Worm (Caenorhabditis elegans): ENCODE data around the gene C29F7.2.

ce11 chrX:13456442-13456841 lies 40.6 kb downstream of the C29F7.2 start, which contains the start of gene flr-1:
- no peak for TF ChIP-seq mec-3 (tag; optimal IDR thresholded peaks at IDR 0.05; ENCODE audit: borderline replicate concordance)
- no peak for TF ChIP-seq ama-1 (optimal IDR thresholded peaks at IDR 0.05)
- no peak for TF ChIP-seq fkh-10 (GFP tag; optimal IDR thresholded peaks at IDR 0.05)
- TF ChIP-seq pha-4 (tag; optimal IDR thresholded peaks at IDR 0.05): no peak
- no peak for TF ChIP-seq F13H6.1 (tag; optimal IDR thresholded peaks at IDR 0.05)
